Worm (Caenorhabditis elegans): ENCODE results near the gene mab-9.

DNA sequence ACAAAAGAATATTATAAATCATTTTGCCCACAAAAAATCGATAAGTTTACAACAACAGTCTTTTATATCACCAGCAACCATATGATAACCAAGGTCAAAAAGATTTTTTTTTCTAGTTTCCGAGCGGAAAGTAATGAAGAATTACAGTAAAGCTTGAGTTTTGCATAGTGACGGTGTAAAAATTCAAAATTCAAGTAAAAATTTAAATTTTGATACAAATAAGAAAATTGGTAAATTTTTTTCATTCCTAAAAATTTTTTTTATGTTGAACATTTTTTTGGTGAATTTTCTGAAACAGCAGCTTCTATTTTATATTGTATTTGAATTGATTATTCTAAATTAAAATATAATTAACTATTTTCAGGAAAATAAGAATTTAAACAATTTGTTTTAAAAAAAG lies 53.0 kb downstream of the mab-9 start, which contains the start of gene W08F4.5:
- TF ChIP-seq ztf-29 (GFP tag; IDR thresholded peaks at IDR 0.05) (no peak), flt-1 (GFP tag; IDR thresholded peaks at IDR 0.05) (no peak), med-1 (GFP tag; optimal IDR thresholded peaks at IDR 0.05; ENCODE audit: insufficient read depth) (no peak), tab-1 (GFP tag; IDR thresholded peaks at IDR 0.05) (no peak), klf-2 (GFP tag; conservative IDR thresholded peaks at IDR 0.05) (no peak), cog-1 (tag; optimal IDR thresholded peaks at IDR 0.05) (no peak)

All from whole organism, midembryonic.